Fruit fly (Drosophila melanogaster): ENCODE measurements around the gene Larp4B.

Gene Larp4B

DNA sequence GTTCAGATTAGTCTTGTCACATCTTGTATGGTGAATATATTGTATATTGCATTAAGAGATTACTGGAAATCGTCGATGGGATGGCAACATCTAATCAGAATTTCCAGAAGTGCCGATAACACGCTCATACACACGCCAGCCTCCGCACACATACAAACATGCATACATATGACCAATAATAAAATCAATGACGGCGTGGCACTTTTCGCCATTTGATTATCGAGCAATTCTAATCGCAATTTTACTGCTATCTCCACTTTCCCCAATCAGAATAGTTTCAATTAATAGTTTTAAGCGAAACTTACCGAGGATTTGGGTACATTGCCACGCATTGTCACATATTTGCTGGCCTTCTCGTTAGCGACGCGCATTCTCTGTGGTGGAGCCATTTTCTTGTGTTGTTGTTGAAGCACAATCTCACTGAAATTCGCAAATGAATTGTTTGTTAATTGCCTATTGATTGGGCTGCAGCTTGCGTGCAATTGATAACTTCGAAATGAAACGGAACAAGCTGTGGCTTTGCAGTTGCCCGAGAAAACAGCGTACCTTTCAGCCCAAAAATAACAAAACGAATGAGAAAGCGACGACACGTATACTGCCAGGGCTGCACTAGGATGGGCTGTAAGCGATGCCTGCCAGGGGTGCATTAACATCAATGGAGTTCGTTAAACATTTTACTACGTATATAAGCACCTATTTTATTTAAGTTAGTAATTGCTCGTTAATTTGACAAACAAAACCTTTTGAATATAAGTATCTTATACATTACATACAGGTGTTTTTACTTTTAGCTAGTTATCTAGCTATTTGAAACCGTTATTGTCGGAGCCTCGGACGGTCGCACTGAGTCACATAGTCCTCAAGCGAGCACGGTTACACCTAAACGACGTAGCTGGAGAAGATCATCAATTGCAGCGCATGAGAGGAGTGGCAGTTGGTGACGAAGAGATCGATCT, 25.9 kb upstream of the Larp4B start, which contains the start of the genes CG32276 and gry (continued):
- TF ChIP-seq Atf3 (GFP tag; optimal IDR thresholded peaks at IDR 0.05) (peak; percentile 63), Fer2 (tag; optimal IDR thresholded peaks at IDR 0.05) (peak; percentile 42), ab (GFP tag; optimal IDR thresholded peaks at IDR 0.05) (peak; percentile 52), CG12659 (GFP tag; optimal IDR thresholded peaks at IDR 0.05) (peak; percentile 89), Atf6 (GFP tag; IDR thresholded peaks at IDR 0.05) (peak; percentile 39; the same call in 1 of the 2 replicates), Meics (GFP tag; optimal IDR thresholded peaks at IDR 0.05) (peak; percentile 78), crp (GFP tag; optimal IDR thresholded peaks at IDR 0.05) (peak in 1 of 2 experiments; percentile 60), Six4 (GFP tag; optimal IDR thresholded peaks at IDR 0.05) (peak; percentile 69), CG16779 (GFP tag; IDR thresholded peaks at IDR 0.05) (no peak), lilli (GFP tag; optimal IDR thresholded peaks at IDR 0.05) (peak; percentile 88), CG7987 (GFP tag; optimal IDR thresholded peaks at IDR 0.05) (peak; percentile 74), gce (GFP tag; IDR thresholded peaks at IDR 0.05) (no peak), grau (tag; optimal IDR thresholded peaks at IDR 0.05) (no peak), CTCF (GFP tag; optimal IDR thresholded peaks at IDR 0.05) (no peak), oc (tag; optimal IDR thresholded peaks at IDR 0.05) (no peak), al (GFP tag; IDR thresholded peaks at IDR 0.05) (peak; percentile 73), CG2129 (GFP tag; IDR thresholded peaks at IDR 0.05; ENCODE audit: partially characterized antibody) (no peak), otp (GFP tag; IDR thresholded peaks at IDR 0.05) (peak; percentile 54; the same call in 1 of the 3 replicates), mld (GFP tag; IDR thresholded peaks at IDR 0.05; ENCODE audit: partially characterized antibody) (no peak), Dad (GFP tag; optimal IDR thresholded peaks at IDR 0.05) (peak; percentile 68), CG7745 (tag; optimal IDR thresholded peaks at IDR 0.05) (no peak), Dref (GFP tag; IDR thresholded peaks at IDR 0.05) (0 out of 2 replicates have a peak, but pooled peaks have one; percentile 39), CG14965 (GFP tag; optimal IDR thresholded peaks at IDR 0.05; ENCODE audit: borderline replicate concordance) (no peak), Sry-δ (GFP tag; optimal IDR thresholded peaks at IDR 0.05) (peak; percentile 77), CG11504 (tag; optimal IDR thresholded peaks at IDR 0.05) (no peak), wor (GFP tag; IDR thresholded peaks at IDR 0.05) (peak; percentile 59), CG13624 (GFP tag; optimal IDR thresholded peaks at IDR 0.05) (peak; percentile 80), kah (GFP tag; optimal IDR thresholded peaks at IDR 0.05) (no peak), sob (GFP tag; IDR thresholded peaks at IDR 0.05) (peak; percentile 82), CG13424 (tag; optimal IDR thresholded peaks at IDR 0.05) (peak; percentile 84), crol (GFP tag; IDR thresholded peaks at IDR 0.05) (no peak), unc-4 (GFP tag; IDR thresholded peaks at IDR 0.05; ENCODE audit: partially characterized antibody) (no peak), Doc3 (GFP tag; IDR thresholded peaks at IDR 0.05; ENCODE audit: partially characterized antibody) (no peak), CG14441 (GFP tag; IDR thresholded peaks at IDR 0.05) (peak; percentile 60), Deaf1 (tag; optimal IDR thresholded peaks at IDR 0.05) (no peak), ro (GFP tag; IDR thresholded peaks at IDR 0.05) (0 out of 2 replicates have a peak, but pooled peaks have one; percentile 16), CG43689 (GFP tag; IDR thresholded peaks at IDR 0.05) (no peak), gsb-n (tag; optimal IDR thresholded peaks at IDR 0.05) (no peak), CHES-1-like (GFP tag; optimal IDR thresholded peaks at IDR 0.05) (peak; percentile 89), vfl (GFP tag; optimal IDR thresholded peaks at IDR 0.05) (peak; percentile 77), hth (optimal IDR thresholded peaks at IDR 0.05) (no peak), CG18476 (GFP tag; optimal IDR thresholded peaks at IDR 0.05) (peak; percentile 71), Fer1 (GFP tag; optimal IDR thresholded peaks at IDR 0.05) (peak; percentile 77), jing (GFP tag; optimal IDR thresholded peaks at IDR 0.05) (no peak), CG12071 (GFP tag; optimal IDR thresholded peaks at IDR 0.05) (no peak), CG7556 (GFP tag; optimal IDR thresholded peaks at IDR 0.05) (peak; percentile 60), Camta (GFP tag; optimal IDR thresholded peaks at IDR 0.05) (peak; percentile 42), inv (GFP tag; IDR thresholded peaks at IDR 0.05; ENCODE audit: partially characterized antibody) (peak; percentile 15; the same call in 1 of the 2 replicates), CG10654 (GFP tag; optimal IDR thresholded peaks at IDR 0.05) (no peak)

Data from whole organism, embryonic.